Worm (Caenorhabditis elegans) whole organism, L4/young adult: ENCODE measurements around the gene fbxa-67.
A peak's percentile ranks its signal among the peaks of the same experiment; 100 is the strongest.
"Not testable (repeated sequence)": the region's sequence is repeated elsewhere in the genome, so short reads cannot be mapped to it uniquely, and the experiment has no call there.

Source experiments
- W03F9.2 ChIP-seq: fragments of 150-350 bp; optimal IDR thresholded peaks from 2 replicates; lab custom pipeline; 2014; ENCODE audit warnings: missing biosample characterization, missing genetic modification characterization
- dao-5 ChIP-seq: sonication (generic microtip); optimal IDR thresholded peaks from 2 replicates; lab custom pipeline; 2016; ENCODE audit warnings: missing genotype, missing genetic modification characterization, moderate library complexity, missing compliant biosample characterization
- him-1 ChIP-seq: sonication (generic microtip); optimal IDR thresholded peaks from 2 replicates; lab custom pipeline; 2016; ENCODE audit warnings: missing genotype, missing genetic modification reagents, missing genetic modification characterization, missing compliant biosample characterization

ce11 chrIII:931405-931804 lies 19.1 kb downstream of the fbxa-67 start:
- not testable (repeated sequence) for TF ChIP-seq W03F9.2 (tag; lab: Kevin White, UChicago); him-1
- peak; percentile 29 for TF ChIP-seq dao-5 (tag; lab: Kevin White, UChicago)
